Fruit fly (Drosophila melanogaster) whole organism, embryonic: Measurements from ENCODE around the gene IKKbeta.

Experiments used
- Adf1 ChIP-seq: fragments of 200-800 bp; sonication (Bioruptor generic); IDR thresholded peaks from 2 replicates; pipeline ENCODE4 v1.3.6; 2022; ENCODE audit warnings: missing biosample characterization, missing genetic modification characterization
- CG8478 ChIP-seq: fragments of >200 bp; optimal IDR thresholded peaks from 2 replicates; lab custom pipeline; 2018
- klu ChIP-seq: fragments of 200-800 bp; sonication (Bioruptor generic); IDR thresholded peaks from 2 replicates; pipeline ENCODE4 v1.3.6; 2022; ENCODE audit warnings: missing biosample characterization, missing genetic modification characterization
- lola ChIP-seq, 3 experiments: fragments of >200 bp in 2 of 3; fragments of 200-800 bp in 1 of 3; sonication (Bioruptor generic) in 1 of 3; optimal IDR thresholded peaks; 2 replicates each; lab custom pipeline; 2017 to 2019; ENCODE audit warnings: missing biosample characterization in 3 of 3, missing genetic modification characterization in 3 of 3, mild to moderate bottlenecking in 1 of 3, moderate library complexity in 1 of 3
- zfh1 ChIP-seq: fragments of 200-800 bp; sonication (Bioruptor generic); IDR thresholded peaks from 3 replicates; pipeline ENCODE4 v1.3.6; 2022; ENCODE audit warnings: missing biosample characterization, missing genetic modification characterization

DNA sequence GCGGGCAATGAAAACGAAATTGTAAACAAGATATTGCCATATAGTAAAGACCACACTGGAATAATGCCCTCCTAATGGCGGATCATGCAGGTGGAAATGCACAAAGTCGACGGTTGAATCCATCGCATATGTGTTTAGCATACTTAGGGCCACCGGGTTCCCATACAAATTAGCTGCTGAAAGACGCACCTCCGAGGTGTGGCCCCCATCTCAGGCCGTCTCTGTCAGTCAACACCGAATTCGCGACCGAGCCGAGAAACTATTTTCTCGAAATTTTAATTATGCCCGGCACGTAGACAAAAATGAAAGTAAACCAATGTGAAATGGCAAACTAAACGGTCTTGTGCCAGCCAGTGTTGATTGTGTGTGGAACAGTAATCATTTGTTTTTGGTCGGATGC lies 29.0 kb upstream of the IKKbeta start:
- TF ChIP-seq klu (GFP tag; lab: Robert Waterston, UW) (no peak), CG8478 (lab: Kevin White, UChicago) (no peak), zfh1 (GFP tag; lab: Robert Waterston, UW) (no peak), Adf1 (GFP tag; lab: Robert Waterston, UW) (no peak), lola (GFP tag; optimal IDR thresholded peaks at IDR 0.05; lab: Kevin White, UChicago) (no peak)
